Worm (Caenorhabditis elegans): ENCODE results near the gene rom-3.

DNA sequence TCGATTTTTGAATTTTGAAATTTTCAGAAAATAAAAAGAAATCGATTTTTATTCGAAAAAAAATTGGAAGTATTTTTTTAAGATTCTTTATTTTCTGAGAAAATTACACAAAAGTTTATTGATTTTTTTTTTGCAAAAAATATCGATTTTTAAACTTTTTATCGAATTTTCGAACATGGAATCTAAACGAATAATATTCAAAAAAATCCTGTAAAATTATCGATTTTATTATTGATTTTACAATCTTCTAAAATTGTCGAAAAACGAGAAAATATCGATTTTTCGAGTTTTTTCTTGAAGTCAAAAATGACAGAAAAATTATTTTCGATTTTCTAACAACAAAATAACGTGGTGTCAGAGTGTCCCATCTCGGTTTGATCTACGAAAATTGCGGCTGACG is 35.4 kb upstream of the rom-3 start:
- TF ChIP-seq mdt-29 (GFP tag; IDR thresholded peaks at IDR 0.05) = no peak
- TF ChIP-seq nhr-237 (tag; optimal IDR thresholded peaks at IDR 0.05) = no peak
- TF ChIP-seq ceh-82 (tag; optimal IDR thresholded peaks at IDR 0.05) = no peak
- no peak for TF ChIP-seq nhr-10 (tag; optimal IDR thresholded peaks at IDR 0.05)
